Worm (Caenorhabditis elegans): ENCODE data around the gene R160.12.

R160.12 gene

DNA sequence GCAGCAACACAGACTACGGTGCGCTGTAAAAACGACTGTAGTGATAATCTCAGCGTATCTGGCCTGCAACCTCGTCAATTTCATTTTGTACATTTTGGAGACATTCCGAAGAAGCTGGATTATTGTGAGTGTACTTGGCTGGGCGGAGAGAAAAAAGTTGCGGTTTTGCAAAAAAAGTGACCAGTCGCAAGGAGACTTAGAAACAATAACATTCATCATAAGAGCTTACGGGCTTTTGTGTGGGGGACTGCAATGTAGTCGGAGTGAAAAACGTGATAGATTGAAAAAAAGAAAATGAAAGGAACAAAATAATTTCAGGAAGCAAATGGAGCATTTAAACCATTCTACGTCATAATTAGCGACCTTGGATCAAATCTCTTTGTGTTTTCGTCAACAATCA, 30.9 kb upstream of the R160.12 start:
- TF ChIP-seq ztf-11 (tag; optimal IDR thresholded peaks at IDR 0.05) (no peak), daf-12 (tag; optimal IDR thresholded peaks at IDR 0.05) (no peak), lir-3 (tag; optimal IDR thresholded peaks at IDR 0.05) (no peak), aha-1 (tag) (peak; percentile 70), ceh-20 (GFP tag; IDR thresholded peaks at IDR 0.05) (0 out of 2 replicates have a peak, but pooled peaks have one; percentile 17), Y48G9A.11 (GFP tag; IDR thresholded peaks at IDR 0.05) (no peak)

DNA sequence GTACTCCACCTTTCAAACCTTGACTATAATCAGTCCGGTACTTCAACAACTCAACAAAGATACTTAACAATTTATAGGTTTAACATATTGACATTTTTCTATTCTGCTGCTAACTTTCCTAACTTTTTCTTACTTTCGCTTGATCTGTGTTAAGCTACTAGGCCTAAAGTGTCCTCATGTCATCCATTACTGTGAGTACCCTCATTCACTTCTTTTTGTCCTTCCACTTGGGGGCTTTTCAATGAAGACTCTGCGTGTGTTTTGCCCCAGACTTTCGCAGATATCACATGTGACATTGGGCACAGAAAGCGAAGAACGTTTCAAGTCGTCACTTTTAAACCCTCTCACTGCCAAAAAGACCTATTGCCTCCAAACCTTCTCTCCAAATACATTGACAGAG, 27.1 kb upstream of the R160.12 start:
- peak; percentile 32; the same call in 1 of the 2 replicates for TF ChIP-seq ceh-20 (GFP tag; IDR thresholded peaks at IDR 0.05)
- TF ChIP-seq nhr-102 (tag; optimal IDR thresholded peaks at IDR 0.05): no peak
- no peak for TF ChIP-seq mxl-3 (GFP tag; optimal IDR thresholded peaks at IDR 0.05)
- TF ChIP-seq hlh-30 (tag; optimal IDR thresholded peaks at IDR 0.05; ENCODE audit: insufficient read depth): peak; percentile 4
- no peak for TF ChIP-seq aly-2 (tag; optimal IDR thresholded peaks at IDR 0.05)

DNA sequence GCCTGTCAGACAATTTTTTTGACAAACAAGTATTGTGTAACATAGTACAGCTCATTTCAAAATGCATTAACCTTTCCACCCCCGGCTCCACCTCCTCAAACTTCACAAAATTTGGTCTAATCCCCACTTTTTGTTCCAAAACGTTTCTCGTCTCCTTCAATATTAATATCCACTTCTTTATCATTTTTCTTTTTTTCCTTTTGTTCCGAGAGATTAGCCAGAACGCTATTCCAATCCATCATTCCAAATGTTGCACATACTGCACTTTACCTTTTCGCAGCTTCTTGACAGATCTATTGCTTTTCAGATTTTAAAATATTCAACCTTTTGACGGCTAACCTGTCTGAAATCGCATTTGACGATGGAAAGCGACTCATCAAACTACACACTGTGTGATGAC, 25.3 kb upstream of the R160.12 start, which contains the start of gene D1079.1:
TSS of gene D1079.1 (plus strand) at position 301 of the 400 bp plus-strand sequence.
- TF ChIP-seq lin-39 (tag; optimal IDR thresholded peaks at IDR 0.05) (peak; percentile 20), ceh-62 (tag; optimal IDR thresholded peaks at IDR 0.05) (no peak)

DNA sequence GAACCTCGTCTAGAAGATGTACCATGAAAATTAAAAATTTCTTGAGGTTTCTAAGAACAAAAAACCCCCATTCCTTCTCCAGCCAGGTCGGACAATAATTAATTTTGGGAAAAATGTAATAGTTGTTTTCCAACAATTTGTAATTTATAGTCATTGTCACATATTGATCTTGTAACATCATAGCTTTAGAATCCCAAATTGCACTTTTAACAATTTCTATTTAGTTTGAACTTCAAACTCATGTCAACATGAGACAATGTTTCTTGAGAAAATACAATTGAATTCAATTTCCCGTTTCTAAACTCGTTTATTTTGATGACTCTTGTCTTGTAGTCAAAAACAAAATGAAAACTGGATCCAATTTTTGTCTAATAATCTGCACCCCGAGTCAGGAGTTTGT, 22.7 kb upstream of the R160.12 start:
- no peak for TF ChIP-seq saeg-2 (GFP tag; IDR thresholded peaks at IDR 0.05)
- TF ChIP-seq aha-1 (tag): peak; percentile 96
- no peak for TF ChIP-seq Y75B8A.6 (GFP tag; IDR thresholded peaks at IDR 0.05)

DNA sequence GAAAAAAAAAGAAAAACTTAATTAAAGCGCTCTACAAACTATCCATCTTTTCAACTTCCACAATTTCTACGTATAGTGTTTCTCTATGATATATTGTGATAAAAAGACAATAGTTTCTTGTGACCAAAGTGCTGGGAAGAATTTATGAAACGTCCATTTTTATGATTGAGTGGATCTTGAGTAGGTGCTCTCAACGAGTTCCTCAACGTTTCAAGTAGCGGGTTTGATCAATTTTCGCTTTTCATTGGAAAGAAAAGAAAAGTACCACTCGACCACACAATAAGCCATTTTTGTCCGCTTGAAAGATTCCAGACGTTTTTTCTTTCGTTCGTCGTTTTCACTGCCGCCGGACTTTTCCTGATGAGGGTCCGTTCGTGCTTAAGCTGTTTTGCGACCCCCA, 19.9 kb upstream of the R160.12 start:
- TF ChIP-seq set-16 (GFP tag; IDR thresholded peaks at IDR 0.05) (no peak), fkh-10 (GFP tag; optimal IDR thresholded peaks at IDR 0.05) (no peak), ceh-28 (tag; optimal IDR thresholded peaks at IDR 0.05) (no peak), ZK546.5 (tag; optimal IDR thresholded peaks at IDR 0.05) (no peak), R02D3.7 (tag; optimal IDR thresholded peaks at IDR 0.05) (no peak), dmd-8 (GFP tag; IDR thresholded peaks at IDR 0.05) (no peak), T20F7.1 (GFP tag; optimal IDR thresholded peaks at IDR 0.05) (no peak), mes-2 (tag; optimal IDR thresholded peaks at IDR 0.05; ENCODE audit: poor library complexity, severe bottlenecking) (no peak)

DNA sequence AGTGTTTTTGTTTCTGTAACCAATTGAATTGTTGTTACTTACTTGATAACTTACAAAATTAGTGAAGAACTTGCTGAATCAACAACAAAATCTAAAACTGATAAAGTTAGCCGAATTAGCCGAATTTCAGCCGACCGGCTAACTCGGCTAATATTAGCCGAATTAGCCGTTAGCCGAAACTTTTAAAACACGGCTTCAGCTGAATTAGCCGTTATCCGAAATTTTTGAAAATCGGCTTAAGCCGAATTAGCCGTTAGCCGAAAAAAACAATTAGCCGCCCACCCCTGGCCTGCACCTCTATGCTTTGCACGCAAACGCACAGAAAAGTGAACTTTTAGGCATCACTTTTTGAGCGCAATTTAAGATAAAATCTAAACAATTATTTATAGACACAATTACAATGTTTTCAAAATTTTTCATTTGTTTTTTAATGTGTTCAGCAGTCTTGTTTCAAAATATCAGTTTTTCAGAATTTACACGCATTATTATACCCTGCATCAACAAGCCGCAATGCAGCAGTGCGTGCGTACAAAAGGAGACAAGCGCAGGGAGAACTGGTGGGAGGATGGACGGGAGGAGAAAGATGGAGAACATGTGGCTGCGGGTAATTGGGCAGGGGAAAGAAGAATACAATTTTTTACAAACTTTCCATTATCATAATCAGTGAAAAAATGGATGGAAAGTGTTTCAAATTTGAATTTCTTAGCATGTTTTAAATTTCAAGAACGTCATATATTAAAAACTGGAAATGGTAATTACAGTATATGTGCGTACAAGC, 17.7 kb upstream of the R160.12 start:
- TF ChIP-seq dve-1 (tag; optimal IDR thresholded peaks at IDR 0.05; ENCODE audit: insufficient read depth) (peak; percentile 94), snpc-1.2 (GFP tag; IDR thresholded peaks at IDR 0.05) (no peak), daf-19 (GFP tag; conservative IDR thresholded peaks at IDR 0.05) (no peak), nhr-42 (GFP tag; IDR thresholded peaks at IDR 0.05) (peak; percentile 86), ceh-32 (tag; optimal IDR thresholded peaks at IDR 0.05; ENCODE audit: poor library complexity) (no peak), dpl-1 (GFP tag; optimal IDR thresholded peaks at IDR 0.05) (peak; percentile 44), nhr-76 (tag; optimal IDR thresholded peaks at IDR 0.05) (no peak), zag-1 (tag; optimal IDR thresholded peaks at IDR 0.05) (no peak), ama-1 (optimal IDR thresholded peaks at IDR 0.05) (no peak), vab-7 (GFP tag; IDR thresholded peaks at IDR 0.05) (no peak), egl-43 (GFP tag; IDR thresholded peaks at IDR 0.05) (no peak), nhr-41 (GFP tag; IDR thresholded peaks at IDR 0.05) (no peak), ztf-7 (tag; optimal IDR thresholded peaks at IDR 0.05) (peak; percentile 63), unc-62 (GFP tag; optimal IDR thresholded peaks at IDR 0.05 in 1 of 2) (peak in 1 of 2 experiments; percentile 67), unc-62 (tag; optimal IDR thresholded peaks at IDR 0.05) (no peak), hif-1 (tag; optimal IDR thresholded peaks at IDR 0.05) (peak in 1 of 2 experiments; percentile 41), saeg-2 (GFP tag; IDR thresholded peaks at IDR 0.05) (no peak), lin-38 (GFP tag; IDR thresholded peaks at IDR 0.05) (no peak; the same call in 1 of the 2 replicates), lim-7 (GFP tag; IDR thresholded peaks at IDR 0.05) (no peak), nhr-237 (tag; optimal IDR thresholded peaks at IDR 0.05) (no peak), nhr-6 (tag; optimal IDR thresholded peaks at IDR 0.05) (peak; percentile 84), rbr-2 (tag; optimal IDR thresholded peaks at IDR 0.05) (peak; percentile 88)
